In the genomic region with DNA sequence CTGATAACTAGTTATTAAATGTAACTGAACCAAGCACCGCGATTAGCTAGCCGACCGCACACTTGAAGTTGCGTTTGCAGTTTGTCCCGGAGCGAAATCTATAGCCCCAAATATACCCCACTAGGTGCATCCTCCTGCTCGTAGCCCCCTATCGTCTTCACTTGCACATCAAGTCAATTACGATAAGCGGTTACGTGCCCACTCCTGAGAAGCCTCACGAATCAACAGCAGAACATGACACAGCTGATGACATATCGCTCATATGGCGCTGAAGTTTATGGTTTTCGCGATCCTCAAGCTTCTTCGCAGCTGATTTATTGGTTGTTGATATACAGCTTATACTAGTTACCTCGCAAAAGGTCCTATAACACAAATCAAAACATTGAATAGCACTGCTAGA, we compare ENCODE assay signal across 3 fruit fly cellular contexts.
TF ChIP-seq lines count a peak whose summit lies in the region.

No protein-coding gene starts in this region.

- no peak for TF ChIP-seq CTCF in whole organism, embryonic (GFP tag; optimal IDR thresholded peaks at IDR 0.05; lab: Kevin White, UChicago)

TF ChIP-seq in whole organism, adult, 20 proteins besides CTCF, POLR2A, EP300 and RAD21:
- TF ChIP-seq CG11617 (GFP tag; optimal IDR thresholded peaks at IDR 0.05; lab: Kevin White, UChicago) (no peak), Mnt (GFP tag; optimal IDR thresholded peaks at IDR 0.05; lab: Kevin White, UChicago) (no peak), CG7045 (GFP tag; optimal IDR thresholded peaks at IDR 0.05; lab: Kevin White, UChicago) (no peak), cic (GFP tag; optimal IDR thresholded peaks at IDR 0.05; lab: Kevin White, UChicago) (peak; percentile 56), bab1 (GFP tag; optimal IDR thresholded peaks at IDR 0.05; lab: Kevin White, UChicago) (no peak), CG1620 (GFP tag; optimal IDR thresholded peaks at IDR 0.05; lab: Kevin White, UChicago) (no peak), pad (GFP tag; optimal IDR thresholded peaks at IDR 0.05; lab: Kevin White, UChicago) (no peak), kay (GFP tag; lab: Kevin White, UChicago; ENCODE audit: borderline replicate concordance) (no peak), CG5204 (GFP tag; optimal IDR thresholded peaks at IDR 0.05; lab: Kevin White, UChicago) (no peak), toe (GFP tag; optimal IDR thresholded peaks at IDR 0.05; lab: Kevin White, UChicago) (no peak), Clk (GFP tag; optimal IDR thresholded peaks at IDR 0.05; lab: Kevin White, UChicago) (no peak), CG12768 (GFP tag; optimal IDR thresholded peaks at IDR 0.05; lab: Kevin White, UChicago) (peak; percentile 29), cnc (optimal IDR thresholded peaks at IDR 0.05; lab: Kevin White, UChicago) (no peak), Hr96 (GFP tag; optimal IDR thresholded peaks at IDR 0.05; lab: Kevin White, UChicago) (no peak), CG33017 (tag; optimal IDR thresholded peaks at IDR 0.05; lab: Kevin White, UChicago) (peak; percentile 30), CG7101 (tag; optimal IDR thresholded peaks at IDR 0.05; lab: Kevin White, UChicago) (no peak), tj (GFP tag; optimal IDR thresholded peaks at IDR 0.05; lab: Kevin White, UChicago) (no peak), CG14711 (tag; optimal IDR thresholded peaks at IDR 0.05; lab: Kevin White, UChicago) (no peak), ovo (GFP tag; optimal IDR thresholded peaks at IDR 0.05; lab: Kevin White, UChicago) (no peak), Crg-1 (GFP tag; optimal IDR thresholded peaks at IDR 0.05; lab: Kevin White, UChicago) (no peak)

TF ChIP-seq in whole organism, embryonic, 481 proteins besides CTCF, POLR2A, EP300 and RAD21:
- TF ChIP-seq Med (GFP tag; lab: Kevin White, UChicago) (peak; percentile 40), sr (GFP tag; IDR thresholded peaks at IDR 0.05; lab: Robert Waterston, UW) (no peak), CG12769 (tag; optimal IDR thresholded peaks at IDR 0.05; lab: Kevin White, UChicago) (no peak), CG11696 (GFP tag; IDR thresholded peaks at IDR 0.05; lab: Robert Waterston, UW) (no peak), scrt (GFP tag; optimal IDR thresholded peaks at IDR 0.05; lab: Kevin White, UChicago) (no peak)

TF ChIP-seq in whole organism, prepupa, 60 proteins besides CTCF, POLR2A, EP300 and RAD21:
- peak; percentile 30 for TF ChIP-seq Eip78C (GFP tag; lab: Kevin White, UChicago)
- peak; percentile 73 for TF ChIP-seq vri (GFP tag; optimal IDR thresholded peaks at IDR 0.05; lab: Kevin White, UChicago)
- peak; percentile 81 for TF ChIP-seq svp (GFP tag; lab: Kevin White, UChicago)
- peak in 1 of 2 experiments; percentile 6 for TF ChIP-seq ss (GFP tag; optimal IDR thresholded peaks at IDR 0.05; lab: Kevin White, UChicago)
- no peak for TF ChIP-seq topi (GFP tag; optimal IDR thresholded peaks at IDR 0.05; lab: Kevin White, UChicago)
- TF ChIP-seq pdm3 (GFP tag; optimal IDR thresholded peaks at IDR 0.05; lab: Kevin White, UChicago) = no peak
- no peak for TF ChIP-seq net (GFP tag; optimal IDR thresholded peaks at IDR 0.05; lab: Kevin White, UChicago)
- TF ChIP-seq eg (GFP tag; IDR thresholded peaks at IDR 0.05; lab: Robert Waterston, UW) = 0 out of 3 replicates have a peak, but pooled peaks have one; percentile 7
